Worm (Caenorhabditis elegans) whole organism, L3 larva: Measurements from ENCODE around the gene R08C7.4.

Source experiments
- elt-3 ChIP-seq, 3 experiments: fragments of 150-350 bp in 1 of 3; sonication (generic microtip) in 2 of 3; optimal IDR thresholded peaks; 2 replicates in 2 of 3; 4 replicates in 1 of 3; lab custom pipeline; 2014 to 2017; ENCODE audit warnings: missing biosample characterization in 3 of 3, missing genetic modification characterization in 3 of 3
- skn-1 ChIP-seq: fragments of 150-350 bp; optimal IDR thresholded peaks from 2 replicates; lab custom pipeline; 2014; ENCODE audit warnings: missing biosample characterization, missing genetic modification characterization

DNA sequence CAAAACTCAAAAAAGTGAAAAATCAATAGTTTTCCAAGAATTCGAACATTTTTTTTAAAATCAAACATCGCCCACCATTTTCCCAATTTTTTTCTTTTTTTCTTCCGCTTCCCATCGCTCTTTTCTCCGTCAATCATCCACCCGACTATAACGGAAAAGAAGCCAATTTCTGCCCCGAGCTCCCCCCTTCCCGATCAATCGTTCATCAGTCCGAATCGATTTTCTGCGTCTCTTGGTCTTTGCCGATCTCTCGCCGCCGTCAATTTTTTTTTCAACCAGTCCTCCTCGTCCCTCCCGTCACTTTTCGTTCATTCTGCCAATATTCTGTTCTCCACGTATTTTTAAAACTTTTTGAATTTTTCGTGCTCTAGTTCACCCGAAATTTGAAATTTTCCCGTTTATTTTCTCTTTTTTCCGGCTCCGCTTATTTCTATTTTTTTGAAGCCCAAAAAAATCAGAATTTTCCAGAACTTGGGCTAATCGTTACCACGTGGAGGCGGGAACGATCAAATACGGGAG is 40.8 kb upstream of the R08C7.4 start, which contains the start of gene ell-1:
- no peak for TF ChIP-seq elt-3 (tag; optimal IDR thresholded peaks at IDR 0.05; lab: Kevin White, UChicago)
- no peak for TF ChIP-seq skn-1 (tag; lab: Kevin White, UChicago)
